Worm (Caenorhabditis elegans): Measurements from ENCODE around the gene bgal-1.

- TF ChIP-seq ceh-30 (tag; optimal IDR thresholded peaks at IDR 0.05) (no peak), ceh-45 (GFP tag; IDR thresholded peaks at IDR 0.05) (no peak), ama-1 (optimal IDR thresholded peaks at IDR 0.05) (no peak), nhr-11 (tag; optimal IDR thresholded peaks at IDR 0.05) (no peak), unc-55 (GFP tag; optimal IDR thresholded peaks at IDR 0.05) (no peak), ceh-24 (tag; optimal IDR thresholded peaks at IDR 0.05) (no peak), ceh-18 (tag; optimal IDR thresholded peaks at IDR 0.05) (no peak), unc-3 (GFP tag; conservative IDR thresholded peaks at IDR 0.05) (no peak), unc-3 (tag; optimal IDR thresholded peaks at IDR 0.05) (no peak), gmeb-2 (tag; optimal IDR thresholded peaks at IDR 0.05) (no peak), hlh-30 (tag; optimal IDR thresholded peaks at IDR 0.05; ENCODE audit: insufficient read depth) (no peak)
Measured at ce11 chrV:11199497-11199896, 26.3 kb downstream of the bgal-1 start.

Measured in whole organism, late embryonic.